Worm (Caenorhabditis elegans) whole organism, mixed stage, embryonic: ENCODE measurements around the gene srbc-77.

Experiments
- bed-3 ChIP-seq: fragments of 200-800 bp; sonication (Bioruptor generic); optimal IDR thresholded peaks from 3 replicates; lab custom pipeline; 2018; ENCODE audit warnings: mild to moderate bottlenecking, missing genetic modification characterization, moderate library complexity, missing compliant biosample characterization
- blmp-1 ChIP-seq: fragments of 150-350 bp; optimal IDR thresholded peaks from 2 replicates; lab custom pipeline; 2014; ENCODE audit warnings: missing biosample characterization, missing genetic modification characterization
- ceh-39 ChIP-seq: fragments of 150-350 bp; optimal IDR thresholded peaks from 2 replicates; lab custom pipeline; 2014; ENCODE audit warnings: missing biosample characterization, missing genetic modification characterization
- ceh-43 ChIP-seq: fragments of 200-800 bp; sonication (Bioruptor generic); optimal IDR thresholded peaks from 2 replicates; lab custom pipeline; 2018; ENCODE audit warnings: mild to moderate bottlenecking, missing genetic modification characterization, moderate library complexity, missing compliant biosample characterization
- ceh-83 ChIP-seq: fragments of 200-800 bp; sonication (Bioruptor generic); optimal IDR thresholded peaks from 2 replicates; lab custom pipeline; 2018; ENCODE audit warnings: mild to moderate bottlenecking, missing genetic modification characterization, missing compliant biosample characterization
- ces-1 ChIP-seq: fragments of 150-350 bp; optimal IDR thresholded peaks from 2 replicates; lab custom pipeline; 2014; ENCODE audit warnings: missing biosample characterization, missing genetic modification reagents, missing genetic modification characterization
- cnd-1 ChIP-seq: fragments of 200-800 bp; sonication (Bioruptor generic); optimal IDR thresholded peaks from 2 replicates; lab custom pipeline; 2018; ENCODE audit warnings: mild to moderate bottlenecking, missing genetic modification characterization, missing compliant biosample characterization
- drap-1 ChIP-seq: fragments of 200-800 bp; sonication (Bioruptor generic); optimal IDR thresholded peaks from 3 replicates; lab custom pipeline; 2018; ENCODE audit warnings: mild to moderate bottlenecking, missing genetic modification characterization, missing compliant biosample characterization
- elt-1 ChIP-seq: sonication (generic microtip); optimal IDR thresholded peaks from 2 replicates; lab custom pipeline; 2017; ENCODE audit warnings: missing genetic modification characterization, mild to moderate bottlenecking, missing compliant biosample characterization, antibody characterized with exemption, moderate library complexity, borderline replicate concordance; ENCODE audit not compliant: insufficient read depth
- elt-3 ChIP-seq: fragments of 150-350 bp; optimal IDR thresholded peaks from 2 replicates; lab custom pipeline; 2014; ENCODE audit warnings: missing biosample characterization, missing genetic modification characterization
- ham-2 ChIP-seq: fragments of 200-800 bp; sonication (Bioruptor generic); optimal IDR thresholded peaks from 2 replicates; lab custom pipeline; 2018; ENCODE audit warnings: mild to moderate bottlenecking, missing genetic modification characterization, missing compliant biosample characterization
- hlh-1 ChIP-seq: fragments of 150-350 bp; optimal IDR thresholded peaks from 2 replicates; lab custom pipeline; 2014; ENCODE audit warnings: missing biosample characterization, missing genetic modification reagents, missing genetic modification characterization
- lin-13 ChIP-seq: fragments of 150-350 bp; optimal IDR thresholded peaks from 2 replicates; lab custom pipeline; 2014; ENCODE audit warnings: missing biosample characterization, missing genetic modification characterization
- lin-32 ChIP-seq: fragments of 200-800 bp; sonication (Bioruptor generic); optimal IDR thresholded peaks from 2 replicates; lab custom pipeline; 2018; ENCODE audit warnings: mild to moderate bottlenecking, missing genetic modification characterization, missing compliant biosample characterization
- lsy-2 ChIP-seq: fragments of 150-350 bp; optimal IDR thresholded peaks from 2 replicates; lab custom pipeline; 2014; ENCODE audit warnings: missing biosample characterization, missing genetic modification characterization
- mab-5 ChIP-seq: fragments of 150-350 bp; optimal IDR thresholded peaks from 2 replicates; lab custom pipeline; 2014; ENCODE audit warnings: missing biosample characterization, missing genetic modification characterization
- mls-2 ChIP-seq: sonication (generic microtip); optimal IDR thresholded peaks from 2 replicates; lab custom pipeline; 2016; ENCODE audit warnings: mild to moderate bottlenecking, missing genetic modification characterization, moderate library complexity, missing compliant biosample characterization
- nhr-12 ChIP-seq: fragments of 150-350 bp; optimal IDR thresholded peaks from 2 replicates; lab custom pipeline; 2014; ENCODE audit warnings: missing biosample characterization, missing genetic modification characterization
- nhr-2 ChIP-seq: fragments of 150-350 bp; optimal IDR thresholded peaks from 2 replicates; lab custom pipeline; 2014; ENCODE audit warnings: missing biosample characterization, missing genetic modification characterization
- nhr-28 ChIP-seq: fragments of 150-350 bp; optimal IDR thresholded peaks from 2 replicates; lab custom pipeline; 2014; ENCODE audit warnings: missing biosample characterization, missing genetic modification characterization
- nhr-76 ChIP-seq: sonication (generic microtip); optimal IDR thresholded peaks from 2 replicates; lab custom pipeline; 2017; ENCODE audit warnings: missing biosample characterization, missing genetic modification characterization
- pha-4 ChIP-seq: fragments of 150-350 bp; optimal IDR thresholded peaks from 2 replicates; lab custom pipeline; 2018; ENCODE audit warnings: missing biosample characterization, missing genetic modification reagents, missing genetic modification characterization
- sem-2 ChIP-seq: fragments of 200-800 bp; sonication (Bioruptor generic); optimal IDR thresholded peaks from 2 replicates; lab custom pipeline; 2018; ENCODE audit warnings: mild to moderate bottlenecking, missing genetic modification characterization, missing compliant biosample characterization
- snpc-4 ChIP-seq: fragments of 150-350 bp; optimal IDR thresholded peaks from 2 replicates; lab custom pipeline; 2014; ENCODE audit warnings: missing biosample characterization, missing genetic modification characterization
- tbx-8 ChIP-seq: fragments of 200-800 bp; sonication (Bioruptor generic); optimal IDR thresholded peaks from 2 replicates; lab custom pipeline; 2018; ENCODE audit warnings: mild to moderate bottlenecking, missing genetic modification characterization, moderate library complexity, missing compliant biosample characterization
- unc-120 ChIP-seq: sonication (generic microtip); optimal IDR thresholded peaks from 2 replicates; lab custom pipeline; 2017; ENCODE audit warnings: missing genetic modification characterization, missing compliant biosample characterization; ENCODE audit not compliant: poor library complexity, severe bottlenecking
- unc-39 ChIP-seq: fragments of 150-350 bp; optimal IDR thresholded peaks from 2 replicates; lab custom pipeline; 2014; ENCODE audit warnings: missing biosample characterization, missing genetic modification characterization
- unc-62 ChIP-seq: fragments of 150-350 bp; optimal IDR thresholded peaks from 2 replicates; lab custom pipeline; 2014; ENCODE audit warnings: missing biosample characterization, missing genetic modification reagents, missing genetic modification characterization
- ztf-11 ChIP-seq: fragments of 150-350 bp; optimal IDR thresholded peaks from 2 replicates; lab custom pipeline; 2014; ENCODE audit warnings: missing biosample characterization, missing genetic modification characterization

Gene srbc-77

DNA sequence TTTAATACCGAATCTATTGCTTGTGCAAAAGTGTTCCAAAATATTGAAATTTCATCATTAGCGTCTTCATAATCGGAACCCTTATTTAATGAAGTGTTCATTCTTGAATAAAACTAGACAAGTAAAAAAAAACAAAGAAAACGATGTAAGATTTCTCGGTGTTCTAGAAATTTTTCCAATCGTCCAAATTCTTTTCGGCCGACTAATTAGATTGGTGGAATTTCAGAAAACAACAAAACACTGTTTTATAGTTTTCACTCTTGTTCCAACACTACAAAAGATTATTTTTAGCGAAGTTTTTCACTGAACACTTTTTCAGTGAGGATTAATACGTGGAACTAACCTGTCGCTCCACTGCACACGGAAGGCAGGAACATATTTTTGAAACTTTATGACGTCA, 22.8 kb downstream of the srbc-77 start, which contains the start of gene srw-56:
srw-56 (minus strand) TSS at position 101 of the 400 bp plus-strand sequence.
- no peak for TF ChIP-seq cnd-1 (tag; lab: Kevin White, UChicago)
- TF ChIP-seq ceh-43 (GFP tag; lab: Kevin White, UChicago), result no peak
- no peak for TF ChIP-seq mab-5 (tag; lab: Kevin White, UChicago)
- TF ChIP-seq unc-120, result no peak
- TF ChIP-seq pha-4 (tag; lab: Kevin White, UChicago), result no peak
- TF ChIP-seq elt-1 (tag; lab: Kevin White, UChicago), result no peak
- TF ChIP-seq ceh-39, result no peak
- TF ChIP-seq sem-2 (GFP tag; lab: Kevin White, UChicago), result no peak

ce11 chrV:15954932-15955331, 24.9 kb downstream of the srbc-77 start, which contains the start of gene srw-57:
srw-57 (minus strand) TSS chrV:15955032.
- TF ChIP-seq elt-3 (no peak), snpc-4 (tag; lab: Kevin White, UChicago) (no peak), unc-62 (no peak), cnd-1 (tag; lab: Kevin White, UChicago) (no peak), drap-1 (GFP tag; lab: Kevin White, UChicago) (no peak), ces-1 (GFP tag; lab: Kevin White, UChicago) (no peak), unc-39 (tag; lab: Kevin White, UChicago) (no peak), unc-120 (no peak), ceh-43 (GFP tag; lab: Kevin White, UChicago) (no peak), lin-32 (GFP tag; lab: Kevin White, UChicago) (no peak), lsy-2 (no peak), mls-2 (no peak)

DNA sequence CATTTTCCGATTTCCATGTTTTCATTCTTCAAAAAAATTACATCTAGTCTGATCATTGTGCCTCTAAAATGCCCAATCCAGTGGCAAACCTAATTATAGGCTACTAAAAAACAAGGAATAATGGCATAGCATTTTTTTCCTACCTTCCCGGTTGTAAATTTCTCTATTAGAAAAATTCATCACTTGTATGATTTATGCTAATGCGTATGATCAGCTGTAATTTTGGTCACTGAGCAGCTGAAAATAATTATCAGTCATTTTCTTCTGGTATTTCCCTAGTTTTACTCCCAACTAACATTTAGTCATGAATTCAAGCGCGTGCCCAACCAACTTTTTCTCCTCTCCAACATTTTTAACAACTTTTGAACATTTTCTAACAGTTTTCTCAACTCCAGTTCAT, 25.5 kb downstream of the srbc-77 start, which contains the start of gene srh-186:
srh-186 (plus strand) TSS at position 301 of the 400 bp plus-strand sequence.
- TF ChIP-seq unc-62 (no peak), blmp-1 (no peak), ham-2 (no peak), lin-13 (no peak), unc-39 (tag; lab: Kevin White, UChicago) (no peak), nhr-2 (tag; lab: Kevin White, UChicago) (no peak), pha-4 (tag; lab: Kevin White, UChicago) (no peak), sem-2 (GFP tag; lab: Kevin White, UChicago) (no peak), ztf-11 (tag; lab: Kevin White, UChicago) (no peak), unc-120 (no peak), tbx-8 (GFP tag; lab: Kevin White, UChicago) (no peak), nhr-12 (tag; lab: Kevin White, UChicago) (no peak), cnd-1 (tag; lab: Kevin White, UChicago) (no peak), hlh-1 (tag; lab: Kevin White, UChicago) (no peak)

- TF ChIP-seq lin-13 (no peak), drap-1 (GFP tag; lab: Kevin White, UChicago) (no peak)
Measured at ce11 chrV:15957098-15957497, 27.1 kb downstream of the srbc-77 start, which contains the start of gene F36G9.3. F36G9.3 (plus strand) TSS chrV:15957398.

- TF ChIP-seq ceh-39, result no peak
- TF ChIP-seq mab-5 (tag; lab: Kevin White, UChicago), result no peak
- TF ChIP-seq elt-3, result no peak
- TF ChIP-seq mls-2, result no peak
- TF ChIP-seq ceh-83 (GFP tag; lab: Kevin White, UChicago), result no peak
- no peak for TF ChIP-seq cnd-1 (tag; lab: Kevin White, UChicago)
- TF ChIP-seq ham-2, result no peak
- no peak for TF ChIP-seq nhr-76 (tag; lab: Kevin White, UChicago)
- TF ChIP-seq ceh-43 (GFP tag; lab: Kevin White, UChicago), result no peak
- TF ChIP-seq sem-2 (GFP tag; lab: Kevin White, UChicago), result no peak
- TF ChIP-seq nhr-28, result no peak
- TF ChIP-seq lin-32 (GFP tag; lab: Kevin White, UChicago), result no peak
- TF ChIP-seq, all 35 proteins: peak for 0
Measured at ce11 chrV:15959456-15959855, 29.5 kb downstream of the srbc-77 start.

- TF ChIP-seq elt-3 (no peak), bed-3 (no peak), ces-1 (GFP tag; lab: Kevin White, UChicago) (no peak), lin-32 (GFP tag; lab: Kevin White, UChicago) (no peak), cnd-1 (tag; lab: Kevin White, UChicago) (no peak), pha-4 (tag; lab: Kevin White, UChicago) (no peak), unc-120 (no peak), unc-39 (tag; lab: Kevin White, UChicago) (no peak), hlh-1 (tag; lab: Kevin White, UChicago) (no peak), tbx-8 (GFP tag; lab: Kevin White, UChicago) (no peak)
Measured at ce11 chrV:15965114-15965513, 35.1 kb downstream of the srbc-77 start, which contains the start of gene sri-2. sri-2 (minus strand) TSS chrV:15965214.
